Worm (Caenorhabditis elegans): ENCODE measurements around the gene Y17D7C.2.

DNA sequence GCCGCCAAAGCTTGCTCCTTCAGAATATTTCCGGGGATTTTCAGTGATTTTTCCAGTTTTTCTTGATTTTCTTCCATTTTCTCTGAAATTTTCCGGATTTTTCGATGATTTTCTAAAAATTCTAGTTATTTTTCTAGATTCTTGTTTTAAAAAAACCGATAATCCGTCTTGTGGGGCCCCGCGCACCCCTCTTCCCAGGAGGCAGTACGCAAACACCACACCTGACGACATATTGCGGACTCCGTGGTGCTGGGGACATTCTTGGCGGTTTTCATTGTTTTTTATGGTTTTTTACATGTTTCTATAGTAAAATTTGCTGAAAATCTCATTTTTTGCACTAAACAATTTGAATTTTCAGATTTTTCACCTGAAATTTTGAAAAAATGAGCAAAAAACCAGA, 30.1 kb downstream of the Y17D7C.2 start, which contains the start of the genes ubc-19 and Y69H2.7:
- TF ChIP-seq ama-1 (optimal IDR thresholded peaks at IDR 0.05), result no peak
- TF ChIP-seq tbx-37 (GFP tag; conservative IDR thresholded peaks at IDR 0.05), result no peak
- no peak for TF ChIP-seq tbx-11 (GFP tag; IDR thresholded peaks at IDR 0.05)
- no peak for TF ChIP-seq hnd-1 (tag; optimal IDR thresholded peaks at IDR 0.05)
- TF ChIP-seq B0310.2 (tag; optimal IDR thresholded peaks at IDR 0.05), result no peak
- TF ChIP-seq aly-1 (tag; optimal IDR thresholded peaks at IDR 0.05), result no peak
- no peak for TF ChIP-seq tra-4 (tag; optimal IDR thresholded peaks at IDR 0.05)
- TF ChIP-seq hmbx-1 (tag; optimal IDR thresholded peaks at IDR 0.05), result no peak
- TF ChIP-seq ceh-36 (tag; optimal IDR thresholded peaks at IDR 0.05), result no peak
